Worm (Caenorhabditis elegans) whole organism, L4 larva: ENCODE data around the gene T25B2.4.

Source experiments
- D1046.2 ChIP-seq: fragments of 200-800 bp; sonication (Bioruptor generic); IDR thresholded peaks from 2 replicates; pipeline ENCODE4 v1.3.6; 2022; ENCODE audit warnings: missing genetic modification characterization, missing compliant biosample characterization
- F26F4.8 ChIP-seq: fragments of 200-800 bp; sonication (Bioruptor generic); conservative IDR thresholded peaks from 2 replicates; pipeline ENCODE4 v1.3.6; 2022; ENCODE audit warnings: missing genetic modification characterization, missing compliant biosample characterization
- F37D6.2 ChIP-seq: sonication (generic microtip); optimal IDR thresholded peaks from 2 replicates; lab custom pipeline; 2016; ENCODE audit warnings: mild to moderate bottlenecking, missing genetic modification characterization, missing compliant biosample characterization
- R02D3.7 ChIP-seq: fragments of 150-350 bp; sonication (generic microtip); optimal IDR thresholded peaks from 3 replicates; lab custom pipeline; 2014; ENCODE audit warnings: missing biosample characterization, missing genetic modification characterization
- Y105C5A.15 ChIP-seq: fragments of 200-800 bp; sonication (Bioruptor generic); IDR thresholded peaks from 2 replicates; pipeline ENCODE4 v1.3.6; 2022; ENCODE audit warnings: missing genetic modification characterization, missing compliant biosample characterization
- Y75B8A.6 ChIP-seq: fragments of 200-800 bp; sonication (Bioruptor generic); IDR thresholded peaks from 2 replicates; pipeline ENCODE4 v1.3.6; 2022; ENCODE audit warnings: missing genetic modification reagents, missing genetic modification characterization, missing compliant biosample characterization
- ama-1 ChIP-seq: fragments of 150-350 bp; optimal IDR thresholded peaks from 2 replicates; lab custom pipeline; 2014; ENCODE audit warnings: inconsistent platforms, mixed read lengths
- arid-1 ChIP-seq: fragments of 200-800 bp; sonication (Bioruptor generic); conservative IDR thresholded peaks from 2 replicates; pipeline ENCODE4 v1.3.6; 2022; ENCODE audit warnings: missing genetic modification reagents, missing genetic modification characterization, missing compliant biosample characterization
- attf-4 ChIP-seq: sonication (generic microtip); optimal IDR thresholded peaks from 3 replicates; lab custom pipeline; 2017; ENCODE audit warnings: missing biosample characterization, missing genetic modification characterization
- ceh-44 ChIP-seq: fragments of 200-800 bp; sonication (Bioruptor generic); IDR thresholded peaks from 2 replicates; pipeline ENCODE4 v1.3.6; 2022; ENCODE audit warnings: missing genetic modification reagents, missing genetic modification characterization, missing compliant biosample characterization
- ceh-82 ChIP-seq: sonication (generic microtip); optimal IDR thresholded peaks from 2 replicates; lab custom pipeline; 2017; ENCODE audit warnings: missing biosample characterization, missing genetic modification characterization
- ces-1 ChIP-seq: fragments of 150-350 bp; sonication (generic microtip); optimal IDR thresholded peaks from 4 replicates; lab custom pipeline; 2014; ENCODE audit warnings: missing biosample characterization, missing genetic modification reagents, missing genetic modification characterization
- cey-2 ChIP-seq: sonication (generic microtip); optimal IDR thresholded peaks from 3 replicates; lab custom pipeline; 2017; ENCODE audit warnings: missing genetic modification characterization, mild to moderate bottlenecking, missing compliant biosample characterization, antibody characterized with exemption, borderline replicate concordance; ENCODE audit not compliant: insufficient read depth
- ctbp-1 ChIP-seq: fragments of 200-800 bp; sonication (Bioruptor generic); IDR thresholded peaks from 2 replicates; pipeline ENCODE4 v1.3.6; 2022; ENCODE audit warnings: missing genetic modification reagents, missing genetic modification characterization, missing compliant biosample characterization
- daf-16 ChIP-seq, 3 experiments: sonication (generic microtip); optimal IDR thresholded peaks; 2 replicates each; lab custom pipeline; 2016 to 2017; ENCODE audit warnings: missing genetic modification characterization in 3 of 3, missing genetic modification reagents in 3 of 3, mild to moderate bottlenecking in 2 of 3, missing compliant biosample characterization in 2 of 3, missing biosample characterization in 1 of 3, moderate library complexity in 1 of 3
- dmd-6 ChIP-seq: fragments of 200-800 bp; sonication (Bioruptor generic); IDR thresholded peaks from 2 replicates; pipeline ENCODE4 v1.3.6; 2022; ENCODE audit warnings: missing genetic modification reagents, missing genetic modification characterization, missing compliant biosample characterization
- dmd-8 ChIP-seq: fragments of 200-800 bp; sonication (Bioruptor generic); IDR thresholded peaks from 2 replicates; pipeline ENCODE4 v1.3.6; 2022; ENCODE audit warnings: missing genetic modification characterization, missing compliant biosample characterization
- duxl-1 ChIP-seq: sonication (generic microtip); optimal IDR thresholded peaks from 2 replicates; lab custom pipeline; 2016; ENCODE audit warnings: mild to moderate bottlenecking, missing genetic modification characterization, moderate library complexity, missing compliant biosample characterization; ENCODE audit not compliant: poor library complexity
- dve-1 ChIP-seq: sonication (generic microtip); optimal IDR thresholded peaks from 2 replicates; lab custom pipeline; 2017; ENCODE audit warnings: antibody characterized with exemption, mild to moderate bottlenecking, missing genetic modification characterization, missing compliant biosample characterization; ENCODE audit not compliant: insufficient read depth
- fkh-10 ChIP-seq: fragments of 150-350 bp; optimal IDR thresholded peaks from 2 replicates; lab custom pipeline; 2014; ENCODE audit warnings: missing biosample characterization, missing genetic modification reagents, missing genetic modification characterization
- fos-1 ChIP-seq: fragments of 150-350 bp; optimal IDR thresholded peaks from 2 replicates; lab custom pipeline; 2014; ENCODE audit warnings: missing biosample characterization, missing genetic modification characterization
- hlh-30 ChIP-seq: sonication (generic microtip); optimal IDR thresholded peaks from 2 replicates; lab custom pipeline; 2017; ENCODE audit warnings: antibody characterized with exemption, mild to moderate bottlenecking, missing genetic modification characterization, missing compliant biosample characterization; ENCODE audit not compliant: insufficient read depth
- hmg-1.1 ChIP-seq: fragments of 200-800 bp; sonication (Bioruptor generic); IDR thresholded peaks from 2 replicates; pipeline ENCODE4 v1.3.6; 2022; ENCODE audit warnings: missing genetic modification reagents, missing genetic modification characterization, missing compliant biosample characterization
- jun-1 ChIP-seq: fragments of 150-350 bp; optimal IDR thresholded peaks from 2 replicates; lab custom pipeline; 2014; ENCODE audit warnings: missing biosample characterization, missing genetic modification reagents, missing genetic modification characterization
- lin-1 ChIP-seq: fragments of 200-800 bp; sonication (Bioruptor generic); IDR thresholded peaks from 2 replicates; pipeline ENCODE4 v1.3.6; 2022; ENCODE audit warnings: missing genetic modification reagents, missing genetic modification characterization, missing compliant biosample characterization
- lin-15B ChIP-seq: fragments of 150-350 bp; sonication (generic microtip); optimal IDR thresholded peaks from 3 replicates; lab custom pipeline; 2014; ENCODE audit warnings: missing biosample characterization, missing genetic modification characterization
- lin-29 ChIP-seq: fragments of 200-800 bp; sonication (Bioruptor generic); IDR thresholded peaks from 2 replicates; pipeline ENCODE4 v1.3.6; 2022; ENCODE audit warnings: missing genetic modification reagents, missing genetic modification characterization, missing compliant biosample characterization
- lsy-2 ChIP-seq, 2 experiments: fragments of 150-350 bp in 1 of 2; sonication (generic microtip) in 1 of 2; optimal IDR thresholded peaks; 2 replicates each; lab custom pipeline; 2014 to 2017; ENCODE audit warnings: missing biosample characterization in 2 of 2, missing genetic modification characterization in 2 of 2
- madf-5 ChIP-seq, 2 experiments: fragments of 200-800 bp; sonication (Bioruptor generic); IDR thresholded peaks; 2 replicates each; pipeline ENCODE4 v1.3.6; 2022; ENCODE audit warnings: missing compliant biosample characterization in 2 of 2, missing genetic modification characterization in 2 of 2
- madf-9 ChIP-seq: fragments of 200-800 bp; sonication (Bioruptor generic); conservative IDR thresholded peaks from 2 replicates; pipeline ENCODE4 v1.3.6; 2022; ENCODE audit warnings: missing genetic modification reagents, missing genetic modification characterization, missing compliant biosample characterization
- mdl-1 ChIP-seq, 2 experiments: fragments of 150-350 bp in 1 of 2; sonication (generic microtip) in 1 of 2; optimal IDR thresholded peaks; 2 replicates each; lab custom pipeline; 2014 to 2017; ENCODE audit warnings: missing biosample characterization in 2 of 2, missing genetic modification characterization in 2 of 2
- mep-1 ChIP-seq: fragments of 150-350 bp; sonication (generic microtip); optimal IDR thresholded peaks from 3 replicates; lab custom pipeline; 2014; ENCODE audit warnings: missing biosample characterization, missing genetic modification characterization
- mes-2 ChIP-seq: sonication (generic microtip); optimal IDR thresholded peaks from 2 replicates; lab custom pipeline; 2016; ENCODE audit warnings: missing genotype, mild to moderate bottlenecking, missing genetic modification characterization, missing compliant biosample characterization; ENCODE audit not compliant: poor library complexity, severe bottlenecking
- nhr-10 ChIP-seq: fragments of 150-350 bp; optimal IDR thresholded peaks from 2 replicates; lab custom pipeline; 2014; ENCODE audit warnings: missing biosample characterization, missing genetic modification characterization
- nhr-102 ChIP-seq: sonication (generic microtip); optimal IDR thresholded peaks from 2 replicates; lab custom pipeline; 2016; ENCODE audit warnings: mild to moderate bottlenecking, missing genetic modification characterization, moderate library complexity, missing compliant biosample characterization
- nhr-11 ChIP-seq: fragments of 150-350 bp; optimal IDR thresholded peaks from 2 replicates; lab custom pipeline; 2014; ENCODE audit warnings: missing biosample characterization, missing genetic modification characterization
- nhr-111 ChIP-seq: fragments of 200-800 bp; sonication (Bioruptor generic); optimal IDR thresholded peaks from 2 replicates; lab custom pipeline; 2018; ENCODE audit warnings: mild to moderate bottlenecking, missing genetic modification characterization, missing compliant biosample characterization
- nhr-237 ChIP-seq: sonication (generic microtip); optimal IDR thresholded peaks from 2 replicates; lab custom pipeline; 2017; ENCODE audit warnings: missing biosample characterization, missing genetic modification characterization
- nhr-28 ChIP-seq: fragments of 150-350 bp; optimal IDR thresholded peaks from 2 replicates; lab custom pipeline; 2014; ENCODE audit warnings: missing biosample characterization, missing genetic modification characterization
- php-3 ChIP-seq: fragments of 200-800 bp; sonication (Bioruptor generic); IDR thresholded peaks from 2 replicates; pipeline ENCODE4 v1.3.6; 2022; ENCODE audit warnings: missing genetic modification reagents, missing genetic modification characterization, missing compliant biosample characterization
- saeg-2 ChIP-seq: fragments of 200-800 bp; sonication (Bioruptor generic); IDR thresholded peaks from 2 replicates; pipeline ENCODE4 v1.3.6; 2022; ENCODE audit warnings: missing genetic modification reagents, missing genetic modification characterization, missing compliant biosample characterization
- set-16 ChIP-seq: fragments of 200-800 bp; sonication (Bioruptor generic); IDR thresholded peaks from 2 replicates; pipeline ENCODE4 v1.3.6; 2022; ENCODE audit warnings: missing genetic modification reagents, missing genetic modification characterization, missing compliant biosample characterization
- spr-1 ChIP-seq: sonication (generic microtip); optimal IDR thresholded peaks from 2 replicates; lab custom pipeline; 2016; ENCODE audit warnings: mild to moderate bottlenecking, missing genetic modification characterization, missing compliant biosample characterization
- spr-3 ChIP-seq: fragments of 200-800 bp; sonication (Bioruptor generic); optimal IDR thresholded peaks from 2 replicates; lab custom pipeline; 2018; ENCODE audit warnings: mild to moderate bottlenecking, missing genetic modification characterization, missing compliant biosample characterization
- tag-97 ChIP-seq: fragments of 200-800 bp; sonication (Bioruptor generic); IDR thresholded peaks from 2 replicates; pipeline ENCODE4 v1.3.6; 2022; ENCODE audit warnings: missing genetic modification characterization, missing compliant biosample characterization
- unc-130 ChIP-seq: sonication (generic microtip); optimal IDR thresholded peaks from 2 replicates; lab custom pipeline; 2016; ENCODE audit warnings: missing genetic modification reagents, missing genetic modification characterization, missing compliant biosample characterization
- unc-39 ChIP-seq: sonication (generic microtip); optimal IDR thresholded peaks from 2 replicates; lab custom pipeline; 2017; ENCODE audit warnings: missing biosample characterization, missing genetic modification characterization
- vab-7 ChIP-seq: fragments of 200-800 bp; sonication (Bioruptor generic); IDR thresholded peaks from 2 replicates; pipeline ENCODE4 v1.3.6; 2022; ENCODE audit warnings: missing genetic modification reagents, missing genetic modification characterization, missing compliant biosample characterization
- zag-1 ChIP-seq: fragments of 150-350 bp; optimal IDR thresholded peaks from 2 replicates; lab custom pipeline; 2014; ENCODE audit warnings: missing biosample characterization, missing genetic modification characterization
- zfp-2 ChIP-seq: sonication (generic microtip); optimal IDR thresholded peaks from 2 replicates; lab custom pipeline; 2016; ENCODE audit warnings: mild to moderate bottlenecking, missing genetic modification characterization, missing compliant biosample characterization

T25B2.4 gene

DNA sequence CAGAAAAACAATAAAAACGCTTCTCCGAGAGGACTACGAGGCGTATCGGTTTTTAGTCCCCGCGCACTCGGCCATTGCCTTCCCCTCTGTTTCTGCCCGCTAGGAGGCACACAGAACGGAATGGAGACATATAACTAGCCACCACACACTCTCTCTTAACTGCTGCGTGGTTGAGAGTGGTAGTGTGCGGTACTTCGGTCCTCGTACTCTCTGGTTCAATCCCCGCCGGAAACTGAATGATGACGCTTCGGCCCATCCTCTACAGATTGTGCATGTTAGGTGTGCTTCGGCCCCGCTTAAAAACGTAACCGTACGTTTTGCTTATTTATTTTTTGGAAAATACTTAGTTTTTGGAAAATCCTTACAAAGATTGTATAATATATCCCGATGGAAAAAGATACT, 29.6 kb downstream of the T25B2.4 start, which contains the start of gene T13C5.6 (continued):
- peak; percentile 77 for TF ChIP-seq unc-130
- TF ChIP-seq dve-1 (tag; lab: Kevin White, UChicago): peak; percentile 92
- peak; percentile 91 for TF ChIP-seq F37D6.2 (tag; lab: Kevin White, UChicago)
- peak; percentile 6 for TF ChIP-seq ceh-82 (tag; lab: Kevin White, UChicago)
- TF ChIP-seq spr-3: peak; percentile 89
- peak; percentile 71 to 94 for TF ChIP-seq daf-16 (GFP tag; optimal IDR thresholded peaks at IDR 0.05; lab: Kevin White, UChicago)
- TF ChIP-seq daf-16 (tag; optimal IDR thresholded peaks at IDR 0.05; lab: Kevin White, UChicago): peak; percentile 81
- peak; percentile 95 for TF ChIP-seq ctbp-1
- peak; percentile 43 for TF ChIP-seq zfp-2
- TF ChIP-seq nhr-10: peak; percentile 41
- TF ChIP-seq duxl-1 (tag; lab: Kevin White, UChicago): peak; percentile 81
- TF ChIP-seq nhr-11 (tag; lab: Kevin White, UChicago): peak; percentile 88
- TF ChIP-seq attf-4 (tag; lab: Kevin White, UChicago): no peak
- peak; percentile 84 for TF ChIP-seq madf-9 (GFP tag; lab: Robert Waterston, UW)
- peak; percentile 78; the same call in 1 of the 2 replicates for TF ChIP-seq lin-29
- TF ChIP-seq hmg-1.1 (GFP tag; lab: Robert Waterston, UW): peak; percentile 98
- no peak for TF ChIP-seq unc-39 (tag; lab: Kevin White, UChicago)
- peak; percentile 92 for TF ChIP-seq nhr-102 (tag; lab: Kevin White, UChicago)
- TF ChIP-seq fos-1 (tag; lab: Kevin White, UChicago): no peak
- peak; percentile 89 to 95; a peak in 3 of 4 replicates for TF ChIP-seq madf-5 (GFP tag; IDR thresholded peaks at IDR 0.05; lab: Robert Waterston, UW)
- peak; percentile 79; the same call in 1 of the 2 replicates for TF ChIP-seq ceh-44
- TF ChIP-seq nhr-111 (GFP tag; lab: Kevin White, UChicago): peak; percentile 90
- peak; percentile 73 for TF ChIP-seq set-16 (GFP tag; lab: Robert Waterston, UW)
- no peak for TF ChIP-seq ama-1
- TF ChIP-seq mep-1 (tag; lab: Kevin White, UChicago): peak; percentile 95
- TF ChIP-seq saeg-2 (GFP tag; lab: Robert Waterston, UW): peak; percentile 91
- no peak for TF ChIP-seq lin-15B (tag; lab: Kevin White, UChicago)
- TF ChIP-seq zag-1 (tag; lab: Kevin White, UChicago): peak; percentile 30
- peak; percentile 78 for TF ChIP-seq nhr-28
- no peak for TF ChIP-seq nhr-237 (tag; lab: Kevin White, UChicago)
- peak; percentile 81 for TF ChIP-seq php-3
- TF ChIP-seq F26F4.8 (GFP tag; lab: Robert Waterston, UW): peak; percentile 85
- TF ChIP-seq lin-1: peak; percentile 95
- peak; percentile 92 for TF ChIP-seq fkh-10 (GFP tag; lab: Kevin White, UChicago)
- peak; percentile 60; the same call in 1 of the 2 replicates for TF ChIP-seq Y105C5A.15 (GFP tag; lab: Robert Waterston, UW)
- TF ChIP-seq mdl-1 (tag; optimal IDR thresholded peaks at IDR 0.05; lab: Kevin White, UChicago): peak in 1 of 2 experiments; percentile 74
- 0 out of 2 replicates have a peak, but pooled peaks have one; percentile 72 for TF ChIP-seq Y75B8A.6 (GFP tag; lab: Robert Waterston, UW)
- TF ChIP-seq arid-1: peak; percentile 86
- TF ChIP-seq hlh-30 (tag; lab: Kevin White, UChicago): peak; percentile 79
- TF ChIP-seq ces-1 (GFP tag; lab: Kevin White, UChicago): peak; percentile 66
- TF ChIP-seq D1046.2 (GFP tag; lab: Robert Waterston, UW): peak; percentile 68; the same call in 1 of the 2 replicates
- peak; percentile 46 to 85 for TF ChIP-seq lsy-2 (tag; optimal IDR thresholded peaks at IDR 0.05; lab: Kevin White, UChicago)
- peak; percentile 97 for TF ChIP-seq mes-2 (tag; lab: Kevin White, UChicago)
- no peak for TF ChIP-seq R02D3.7
- peak; percentile 93 for TF ChIP-seq spr-1 (tag; lab: Kevin White, UChicago)
- peak; percentile 36; the same call in 1 of the 2 replicates for TF ChIP-seq tag-97 (GFP tag; lab: Robert Waterston, UW)
- peak; percentile 88 for TF ChIP-seq dmd-6 (GFP tag; lab: Robert Waterston, UW)
- peak; percentile 80 for TF ChIP-seq jun-1 (tag; lab: Kevin White, UChicago)
- TF ChIP-seq vab-7 (GFP tag; lab: Robert Waterston, UW): peak; percentile 75
- TF ChIP-seq cey-2 (tag; lab: Kevin White, UChicago): no peak
- peak; percentile 83; the same call in 1 of the 2 replicates for TF ChIP-seq dmd-8 (GFP tag; lab: Robert Waterston, UW)
